Fruit fly (Drosophila melanogaster): ENCODE measurements around the gene Adsl.
A peak's percentile ranks its signal among the peaks of the same experiment; 100 is the strongest.

The Adsl gene

dm6 chr3R:17042838-17043569, 22.1 kb upstream of the Adsl start, which contains the start of the genes bdwf and Patr-1:
Gene bdwf (minus strand): TSS chr3R:17043136.
Gene Patr-1 (plus strand): TSS chr3R:17043564.
- TF ChIP-seq fd96Ca (GFP tag; IDR thresholded peaks at IDR 0.05) (no peak), CG8159 (tag; optimal IDR thresholded peaks at IDR 0.05) (no peak), Ets98B (GFP tag; IDR thresholded peaks at IDR 0.05) (no peak), EcR (GFP tag; optimal IDR thresholded peaks at IDR 0.05) (no peak), rn (GFP tag; IDR thresholded peaks at IDR 0.05) (no peak), CG13204 (GFP tag; optimal IDR thresholded peaks at IDR 0.05) (no peak), CG15710 (tag; optimal IDR thresholded peaks at IDR 0.05) (no peak), CG17806 (tag; optimal IDR thresholded peaks at IDR 0.05) (no peak), CG9948 (tag; optimal IDR thresholded peaks at IDR 0.05) (no peak)

- no peak for TF ChIP-seq Pif1A (GFP tag; optimal IDR thresholded peaks at IDR 0.05)
These were observed 19.3 kb upstream of the Adsl start, which contains the start of the genes CG18213 and Trm7-32 for dm6 chr3R:17039993-17040807. Gene CG18213 (minus strand): TSS chr3R:17040203. Gene Trm7-32 (plus strand): TSS chr3R:17040682.

dm6 chr3R:17035945-17036344, 15.0 kb upstream of the Adsl start, which contains the start of gene CG4009:
Gene CG4009 (minus strand): TSS chr3R:17036045.
- TF ChIP-seq CG32121 (GFP tag; IDR thresholded peaks at IDR 0.05) (no peak), CG8301 (tag; optimal IDR thresholded peaks at IDR 0.05) (no peak), CG15710 (tag; optimal IDR thresholded peaks at IDR 0.05) (no peak)

DNA sequence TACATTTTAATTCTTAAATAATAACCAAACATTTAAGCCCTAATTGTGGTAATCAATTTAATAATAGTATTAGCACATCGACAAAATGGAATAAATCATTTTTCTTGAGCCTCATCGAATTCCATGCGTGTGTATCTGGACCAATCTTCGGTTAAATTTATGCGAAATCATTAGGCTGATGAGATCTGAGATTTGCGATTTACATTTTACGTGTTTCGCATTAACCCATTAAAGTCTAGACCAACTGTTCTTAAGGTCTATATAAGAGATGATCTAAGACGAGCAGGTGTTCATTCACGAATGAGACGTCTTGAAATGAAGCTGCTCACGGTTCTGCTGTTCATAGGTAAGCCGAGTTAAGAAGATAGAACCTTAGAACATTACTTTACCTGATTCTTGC, 10.6 kb upstream of the Adsl start, which contains the start of gene CG31268:
TSS of gene CG31268 (plus strand) at position 301 of the 400 bp plus-strand sequence.
- TF ChIP-seq CG8159 (tag; optimal IDR thresholded peaks at IDR 0.05) (no peak), Snoo (tag; optimal IDR thresholded peaks at IDR 0.05) (no peak), EcR (GFP tag; optimal IDR thresholded peaks at IDR 0.05) (no peak), rn (GFP tag; IDR thresholded peaks at IDR 0.05) (no peak), Ets98B (GFP tag; IDR thresholded peaks at IDR 0.05) (no peak), CG4496 (GFP tag; IDR thresholded peaks at IDR 0.05) (no peak), CG34367 (tag; optimal IDR thresholded peaks at IDR 0.05) (no peak), CG13204 (GFP tag; optimal IDR thresholded peaks at IDR 0.05) (no peak), CG15710 (tag; optimal IDR thresholded peaks at IDR 0.05) (no peak), CG32121 (GFP tag; IDR thresholded peaks at IDR 0.05) (no peak), CG12605 (GFP tag; IDR thresholded peaks at IDR 0.05) (no peak), CG14655 (GFP tag; optimal IDR thresholded peaks at IDR 0.05) (no peak), D1 (tag; optimal IDR thresholded peaks at IDR 0.05) (no peak), CG10348 (GFP tag; IDR thresholded peaks at IDR 0.05) (no peak), gl (tag; optimal IDR thresholded peaks at IDR 0.05) (no peak), Pif1B (GFP tag; optimal IDR thresholded peaks at IDR 0.05) (no peak), CG8301 (tag; optimal IDR thresholded peaks at IDR 0.05) (no peak)

DNA sequence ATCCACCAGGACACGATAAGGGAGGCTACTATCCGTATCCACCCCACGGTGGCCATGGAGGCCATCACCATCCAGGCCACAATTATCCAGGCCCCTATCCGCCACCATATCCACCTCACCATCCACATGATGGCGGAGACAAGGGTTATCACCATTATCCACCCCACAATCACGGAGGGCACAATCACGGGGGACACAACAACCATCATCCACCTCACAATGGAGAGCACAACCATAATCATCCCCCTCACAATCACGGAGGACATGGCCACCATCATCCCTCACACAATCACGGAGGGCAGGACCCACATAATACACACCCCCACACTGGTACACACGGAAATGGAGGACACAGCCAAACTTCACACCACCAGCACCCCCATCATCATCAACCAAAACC, 8.9 kb upstream of the Adsl start:
- TF ChIP-seq CG9948 (tag; optimal IDR thresholded peaks at IDR 0.05): no peak

DNA sequence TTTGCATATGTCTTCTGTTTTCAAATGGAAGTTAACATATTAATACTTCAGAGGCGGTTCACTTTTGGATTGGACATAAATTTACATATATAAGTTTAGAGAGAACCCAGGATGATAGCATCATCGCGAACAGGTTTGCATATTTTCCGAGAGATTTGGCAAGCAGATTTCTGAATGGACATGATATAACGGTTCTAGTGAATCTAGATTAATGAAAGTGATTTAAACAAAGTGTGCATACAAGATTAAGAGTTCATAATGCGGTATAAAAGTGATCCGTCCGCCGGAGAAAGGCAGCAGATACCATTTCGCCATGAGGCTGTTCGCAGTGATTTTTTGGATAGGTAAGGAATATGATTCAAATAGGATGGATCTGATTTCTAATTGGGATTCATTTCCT, 7.5 kb upstream of the Adsl start, which contains the start of gene CG5225:
TSS of gene CG5225 (plus strand) at position 301 of the 400 bp plus-strand sequence.
- TF ChIP-seq Pif1A (GFP tag; optimal IDR thresholded peaks at IDR 0.05) (no peak), CG4496 (GFP tag; IDR thresholded peaks at IDR 0.05) (no peak), Snoo (tag; optimal IDR thresholded peaks at IDR 0.05) (no peak), CG32121 (GFP tag; IDR thresholded peaks at IDR 0.05) (no peak), CG14655 (GFP tag; optimal IDR thresholded peaks at IDR 0.05) (no peak), CG34367 (tag; optimal IDR thresholded peaks at IDR 0.05) (no peak), CG12605 (GFP tag; IDR thresholded peaks at IDR 0.05) (no peak), EcR (GFP tag; optimal IDR thresholded peaks at IDR 0.05) (no peak)

DNA sequence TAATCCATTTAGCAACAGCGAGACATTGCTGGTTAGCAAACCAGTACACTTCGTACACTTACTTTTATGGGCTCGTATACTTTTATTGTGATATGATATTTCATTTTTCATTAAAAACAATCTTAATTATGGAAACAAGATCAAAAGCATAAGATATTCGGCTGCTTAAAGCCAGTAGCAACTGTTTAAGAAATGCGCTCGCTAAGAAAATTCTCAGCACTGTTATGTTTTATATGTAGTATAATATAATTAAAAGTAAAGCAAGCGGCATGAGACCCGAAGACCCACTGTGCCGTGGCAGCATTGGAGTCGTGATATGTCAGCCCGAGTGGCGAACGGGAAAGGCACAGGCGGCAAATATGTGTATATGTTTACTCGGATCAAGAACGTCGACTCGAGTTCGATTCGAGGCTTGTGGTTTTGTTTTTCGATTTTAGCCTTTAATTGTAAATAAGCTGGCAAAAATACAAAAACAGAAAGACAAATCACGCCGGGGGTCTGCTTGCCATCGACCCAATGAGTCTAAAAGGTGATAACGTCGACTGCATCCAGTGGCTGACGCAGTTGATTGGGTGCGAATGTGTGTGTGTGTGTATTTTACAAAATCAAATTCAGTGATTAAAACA, 1.9 kb downstream of the Adsl start:
- TF ChIP-seq CG32121 (GFP tag; IDR thresholded peaks at IDR 0.05) (no peak), CG8301 (tag; optimal IDR thresholded peaks at IDR 0.05) (peak; percentile 8), CG12605 (GFP tag; IDR thresholded peaks at IDR 0.05) (no peak), CG17806 (tag; optimal IDR thresholded peaks at IDR 0.05) (peak; percentile 22), CG9948 (tag; optimal IDR thresholded peaks at IDR 0.05) (peak; percentile 19), CG10348 (GFP tag; IDR thresholded peaks at IDR 0.05) (no peak), CG34367 (tag; optimal IDR thresholded peaks at IDR 0.05) (no peak), Pif1A (GFP tag; optimal IDR thresholded peaks at IDR 0.05) (peak; percentile 6), D1 (tag; optimal IDR thresholded peaks at IDR 0.05) (no peak), CG4496 (GFP tag; IDR thresholded peaks at IDR 0.05) (0 out of 3 replicates have a peak, but pooled peaks have one; percentile 17), Ets98B (GFP tag; IDR thresholded peaks at IDR 0.05) (no peak), EcR (GFP tag; optimal IDR thresholded peaks at IDR 0.05) (peak; percentile 76), CG14655 (GFP tag; optimal IDR thresholded peaks at IDR 0.05) (peak; percentile 47), rn (GFP tag; IDR thresholded peaks at IDR 0.05) (no peak), Snoo (tag; optimal IDR thresholded peaks at IDR 0.05) (no peak), CG8159 (tag; optimal IDR thresholded peaks at IDR 0.05) (peak; percentile 51), Pif1B (GFP tag; optimal IDR thresholded peaks at IDR 0.05) (no peak), fd96Ca (GFP tag; IDR thresholded peaks at IDR 0.05) (no peak), CG13204 (GFP tag; optimal IDR thresholded peaks at IDR 0.05) (peak; percentile 33), gl (tag; optimal IDR thresholded peaks at IDR 0.05) (peak; percentile 53), CG15710 (tag; optimal IDR thresholded peaks at IDR 0.05) (no peak)
